Fruit fly (Drosophila melanogaster) whole organism, embryonic: Measurements from ENCODE around the gene CG32176.

Experiments used
- ATbp ChIP-seq: fragments of 200-800 bp; sonication (Bioruptor generic); optimal IDR thresholded peaks from 2 replicates; lab custom pipeline; 2017; ENCODE audit warnings: missing biosample characterization, mild to moderate bottlenecking, missing genetic modification characterization, missing genetic modification reagents
- Aef1 ChIP-seq: fragments of 200-800 bp; sonication (Bioruptor generic); IDR thresholded peaks from 3 replicates; pipeline ENCODE4 v1.3.6; 2022; ENCODE audit warnings: missing biosample characterization, missing genetic modification characterization
- CG10543 ChIP-seq: fragments of 200-800 bp; sonication (Bioruptor generic); optimal IDR thresholded peaks from 3 replicates; lab custom pipeline; 2017; ENCODE audit warnings: missing biosample characterization, mild to moderate bottlenecking, missing genetic modification characterization, moderate library complexity
- CG12071 ChIP-seq: fragments of 200-800 bp; sonication (Bioruptor generic); optimal IDR thresholded peaks from 3 replicates; lab custom pipeline; 2018; ENCODE audit warnings: missing biosample characterization, mild to moderate bottlenecking, missing genetic modification characterization
- CG12659 ChIP-seq: fragments of 200-800 bp; sonication (Bioruptor generic); optimal IDR thresholded peaks from 3 replicates; lab custom pipeline; 2017; ENCODE audit warnings: mild to moderate bottlenecking, missing biosample characterization, missing genetic modification reagents, missing genetic modification characterization
- CG14441 ChIP-seq: fragments of 200-800 bp; sonication (Bioruptor generic); IDR thresholded peaks from 2 replicates; pipeline ENCODE4 v1.3.6; 2022; ENCODE audit warnings: missing biosample characterization, missing genetic modification characterization
- CG14965 ChIP-seq: fragments of 200-800 bp; sonication (Bioruptor generic); optimal IDR thresholded peaks from 2 replicates; lab custom pipeline; 2016; ENCODE audit warnings: missing biosample characterization, missing genetic modification characterization, borderline replicate concordance
- CG15269 ChIP-seq: fragments of 200-800 bp; sonication (Bioruptor generic); optimal IDR thresholded peaks from 2 replicates; lab custom pipeline; 2018; ENCODE audit warnings: missing biosample characterization, mild to moderate bottlenecking, missing genetic modification characterization, moderate library complexity
- CG2202 ChIP-seq: fragments of 200-800 bp; sonication (Bioruptor generic); optimal IDR thresholded peaks from 2 replicates; lab custom pipeline; 2018; ENCODE audit warnings: missing biosample characterization, mild to moderate bottlenecking, missing genetic modification characterization
- CG4360 ChIP-seq: fragments of 200-800 bp; sonication (Bioruptor generic); IDR thresholded peaks from 2 replicates; pipeline ENCODE4 v1.3.6; 2022; ENCODE audit warnings: missing biosample characterization, missing genetic modification characterization
- CG4854 ChIP-seq: fragments of 200-800 bp; sonication (Bioruptor generic); optimal IDR thresholded peaks from 2 replicates; lab custom pipeline; 2016; ENCODE audit warnings: missing biosample characterization, missing genetic modification characterization, inconsistent platforms
- CG7357 ChIP-seq: fragments of 200-800 bp; sonication (Bioruptor generic); IDR thresholded peaks from 3 replicates; pipeline ENCODE4 v1.3.6; 2022; ENCODE audit warnings: missing biosample characterization, missing genetic modification characterization
- CkIIα-i1 ChIP-seq: fragments of 200-800 bp; sonication (Bioruptor generic); IDR thresholded peaks from 2 replicates; pipeline ENCODE4 v1.3.6; 2022; ENCODE audit warnings: missing biosample characterization, missing genetic modification characterization
- Deaf1 ChIP-seq: fragments of 200-800 bp; optimal IDR thresholded peaks from 3 replicates; lab custom pipeline; 2019; ENCODE audit warnings: missing biosample characterization, mild to moderate bottlenecking, missing genetic modification characterization, moderate library complexity
- Dfd ChIP-seq, 2 experiments: fragments of >200 bp; optimal IDR thresholded peaks; 2 replicates each; lab custom pipeline; 2017; ENCODE audit warnings: missing biosample characterization in 2 of 2, missing genetic modification characterization in 2 of 2
- Dp ChIP-seq: fragments of 200-800 bp; sonication (Bioruptor generic); optimal IDR thresholded peaks from 2 replicates; lab custom pipeline; 2018; ENCODE audit warnings: missing biosample characterization, mild to moderate bottlenecking, missing genetic modification characterization, moderate library complexity
- ERR ChIP-seq: fragments of 200-800 bp; sonication (Bioruptor generic); optimal IDR thresholded peaks from 2 replicates; lab custom pipeline; 2016; ENCODE audit warnings: missing biosample characterization, missing genetic modification characterization
- Fer1 ChIP-seq: fragments of 200-800 bp; sonication (Bioruptor generic); optimal IDR thresholded peaks from 2 replicates; lab custom pipeline; 2017; ENCODE audit warnings: missing biosample characterization, mild to moderate bottlenecking, missing genetic modification characterization
- HLH54F ChIP-seq: fragments of 200-800 bp; sonication (Bioruptor generic); optimal IDR thresholded peaks from 3 replicates; lab custom pipeline; 2016; ENCODE audit warnings: missing biosample characterization, missing genetic modification characterization
- HmgD ChIP-seq: fragments of 200-800 bp; sonication (Bioruptor generic); optimal IDR thresholded peaks from 3 replicates; lab custom pipeline; 2016; ENCODE audit warnings: missing biosample characterization, missing genetic modification characterization
- Hr3 ChIP-seq: fragments of 200-800 bp; sonication (Bioruptor generic); optimal IDR thresholded peaks from 3 replicates; lab custom pipeline; 2016; ENCODE audit warnings: missing biosample characterization, missing genetic modification characterization
- MESR4 ChIP-seq: fragments of 200-800 bp; sonication (Bioruptor generic); optimal IDR thresholded peaks from 2 replicates; lab custom pipeline; 2018; ENCODE audit warnings: missing biosample characterization, mild to moderate bottlenecking, missing genetic modification characterization, moderate library complexity
- Mad ChIP-seq: fragments of 200-800 bp; sonication (Bioruptor generic); optimal IDR thresholded peaks from 2 replicates; lab custom pipeline; 2016; ENCODE audit warnings: missing biosample characterization, missing genetic modification characterization
- Oli ChIP-seq: fragments of 200-800 bp; sonication (Bioruptor generic); optimal IDR thresholded peaks from 2 replicates; lab custom pipeline; 2018; ENCODE audit warnings: missing biosample characterization, mild to moderate bottlenecking, missing genetic modification characterization, moderate library complexity
- Opbp ChIP-seq: fragments of 200-800 bp; sonication (Bioruptor generic); IDR thresholded peaks from 3 replicates; pipeline ENCODE4 v1.3.6; 2022; ENCODE audit warnings: missing biosample characterization, missing genetic modification characterization; ENCODE audit not compliant: partially characterized antibody
- TFAM ChIP-seq: fragments of 200-800 bp; sonication (Bioruptor generic); optimal IDR thresholded peaks from 2 replicates; lab custom pipeline; 2017; ENCODE audit warnings: missing biosample characterization, missing genetic modification characterization, inconsistent platforms
- abd-A ChIP-seq: fragments of 200-800 bp; sonication (Bioruptor generic); optimal IDR thresholded peaks from 3 replicates; lab custom pipeline; 2019; ENCODE audit warnings: missing biosample characterization, mild to moderate bottlenecking, missing genetic modification characterization, moderate library complexity
- al ChIP-seq: fragments of 200-800 bp; sonication (Bioruptor generic); IDR thresholded peaks from 2 replicates; pipeline ENCODE4 v1.3.6; 2022; ENCODE audit warnings: missing biosample characterization, missing genetic modification characterization
- amos ChIP-seq: fragments of 200-800 bp; sonication (Bioruptor generic); IDR thresholded peaks from 2 replicates; pipeline ENCODE4 v1.3.6; 2022; ENCODE audit warnings: missing biosample characterization, missing genetic modification characterization; ENCODE audit not compliant: partially characterized antibody
- bsh ChIP-seq, 2 experiments: fragments of 200-800 bp; sonication (Bioruptor generic); optimal IDR thresholded peaks; 2 replicates each; lab custom pipeline; 2017 to 2018; ENCODE audit warnings: mild to moderate bottlenecking in 2 of 2, missing biosample characterization in 2 of 2, missing genetic modification characterization in 2 of 2, moderate library complexity in 1 of 2
- caup ChIP-seq: fragments of 200-800 bp; sonication (Bioruptor generic); optimal IDR thresholded peaks from 3 replicates; lab custom pipeline; 2017; ENCODE audit warnings: missing biosample characterization, mild to moderate bottlenecking, missing genetic modification characterization, moderate library complexity; ENCODE audit not compliant: severe bottlenecking
- corto ChIP-seq: fragments of 200-800 bp; sonication (Bioruptor generic); optimal IDR thresholded peaks from 2 replicates; lab custom pipeline; 2016; ENCODE audit warnings: missing biosample characterization, mild to moderate bottlenecking, missing genetic modification characterization, moderate library complexity
- dan ChIP-seq: fragments of 200-800 bp; sonication (Bioruptor generic); IDR thresholded peaks from 2 replicates; pipeline ENCODE4 v1.3.6; 2022; ENCODE audit warnings: missing biosample characterization, missing genetic modification characterization
- dimm ChIP-seq: fragments of 200-800 bp; sonication (Bioruptor generic); IDR thresholded peaks from 2 replicates; pipeline ENCODE4 v1.3.6; 2022; ENCODE audit warnings: missing biosample characterization, missing genetic modification characterization
- en ChIP-seq: fragments of 200-800 bp; sonication (Bioruptor generic); optimal IDR thresholded peaks from 2 replicates; lab custom pipeline; 2016; ENCODE audit warnings: missing biosample characterization, missing genetic modification characterization
- fd102C ChIP-seq: fragments of 200-800 bp; sonication (Bioruptor generic); optimal IDR thresholded peaks from 2 replicates; lab custom pipeline; 2018; ENCODE audit warnings: missing biosample characterization, mild to moderate bottlenecking, missing genetic modification characterization, moderate library complexity
- her ChIP-seq: fragments of 200-800 bp; sonication (Bioruptor generic); optimal IDR thresholded peaks from 2 replicates; lab custom pipeline; 2016; ENCODE audit warnings: missing biosample characterization, missing genetic modification characterization
- hth ChIP-seq: fragments of >200 bp; optimal IDR thresholded peaks from 2 replicates; lab custom pipeline; 2017; ENCODE audit warnings: inconsistent platforms
- insv ChIP-seq, 2 experiments: fragments of 200-800 bp; sonication (Bioruptor generic); optimal IDR thresholded peaks; 3 replicates each; lab custom pipeline; 2016 to 2018; ENCODE audit warnings: missing biosample characterization in 2 of 2, missing genetic modification characterization in 2 of 2
- jigr1 ChIP-seq: fragments of 200-800 bp; sonication (Bioruptor generic); IDR thresholded peaks from 3 replicates; pipeline ENCODE4 v1.3.6; 2022; ENCODE audit warnings: missing biosample characterization, missing genetic modification characterization
- kay ChIP-seq: fragments of 200-800 bp; sonication (Bioruptor generic); optimal IDR thresholded peaks from 2 replicates; lab custom pipeline; 2016; ENCODE audit warnings: missing biosample characterization, missing genetic modification characterization
- lola ChIP-seq, 3 experiments: fragments of >200 bp in 2 of 3; fragments of 200-800 bp in 1 of 3; sonication (Bioruptor generic) in 1 of 3; optimal IDR thresholded peaks; 2 replicates each; lab custom pipeline; 2017 to 2019; ENCODE audit warnings: missing biosample characterization in 3 of 3, missing genetic modification characterization in 3 of 3, mild to moderate bottlenecking in 1 of 3, moderate library complexity in 1 of 3
- pb ChIP-seq: fragments of 200-800 bp; sonication (Bioruptor generic); optimal IDR thresholded peaks from 3 replicates; lab custom pipeline; 2016; ENCODE audit warnings: missing biosample characterization, missing genetic modification characterization
- pfk ChIP-seq: fragments of 200-800 bp; sonication (Bioruptor generic); optimal IDR thresholded peaks from 2 replicates; lab custom pipeline; 2018; ENCODE audit warnings: missing biosample characterization, mild to moderate bottlenecking, missing genetic modification characterization, moderate library complexity
- pros ChIP-seq: fragments of 200-800 bp; sonication (Bioruptor generic); optimal IDR thresholded peaks from 3 replicates; lab custom pipeline; 2019; ENCODE audit warnings: missing biosample characterization, mild to moderate bottlenecking, missing genetic modification characterization, moderate library complexity
- pum ChIP-seq: fragments of 200-800 bp; sonication (Bioruptor generic); optimal IDR thresholded peaks from 2 replicates; lab custom pipeline; 2016; ENCODE audit warnings: missing biosample characterization, missing genetic modification characterization
- sens ChIP-seq: fragments of 200-800 bp; sonication (Bioruptor generic); peaks from one replicate; lab custom pipeline; 2016; ENCODE audit warnings: missing biosample characterization, missing genetic modification characterization
- sr ChIP-seq: fragments of 200-800 bp; sonication (Bioruptor generic); IDR thresholded peaks from 3 replicates; pipeline ENCODE4 v1.3.6; 2022; ENCODE audit warnings: missing biosample characterization, missing genetic modification characterization
- trh ChIP-seq: fragments of 200-800 bp; sonication (Bioruptor generic); optimal IDR thresholded peaks from 2 replicates; lab custom pipeline; 2016; ENCODE audit warnings: missing biosample characterization, missing genetic modification characterization
- vvl ChIP-seq: fragments of 200-800 bp; sonication (Bioruptor generic); IDR thresholded peaks from 2 replicates; pipeline ENCODE4 v1.3.6; 2022; ENCODE audit warnings: missing biosample characterization, missing genetic modification characterization

CG32176 gene

DNA sequence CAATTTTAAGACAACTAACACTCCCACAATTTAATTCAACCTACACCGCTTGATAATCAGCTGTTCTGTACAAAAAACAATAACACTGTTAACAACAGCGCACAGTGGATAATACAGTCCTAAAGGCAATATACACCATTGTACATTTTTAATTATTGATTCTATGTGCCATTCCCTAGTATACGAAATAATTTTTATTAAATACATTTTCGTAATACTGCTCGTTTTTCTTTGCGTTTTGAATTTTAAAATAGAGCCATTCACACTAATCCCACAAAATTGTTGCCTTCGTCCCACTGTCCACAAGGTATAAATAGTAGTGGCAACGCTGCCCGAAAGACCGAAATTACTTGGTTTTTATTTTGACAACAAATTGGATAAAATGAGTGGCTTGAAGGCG lies at the start of gene CG32176, which contains the start of gene Coq4 (continued):
- TF ChIP-seq Oli (tag; lab: Kevin White, UChicago): peak; percentile 97
- peak; percentile 49 for TF ChIP-seq pros (GFP tag; lab: Kevin White, UChicago)
- TF ChIP-seq vvl: peak; percentile 99
- peak in 1 of 2 experiments; percentile 74 for TF ChIP-seq insv (GFP tag; optimal IDR thresholded peaks at IDR 0.05; lab: Kevin White, UChicago)
- TF ChIP-seq CkIIα-i1 (GFP tag; lab: Robert Waterston, UW): peak; percentile 84
- TF ChIP-seq dimm: peak; percentile 95
- peak; percentile 98 for TF ChIP-seq CG12659 (GFP tag; lab: Kevin White, UChicago)
- TF ChIP-seq Deaf1 (tag; lab: Kevin White, UChicago): peak; percentile 81
- peak; percentile 97 for TF ChIP-seq CG12071 (GFP tag; lab: Kevin White, UChicago)
- peak; percentile 95 for TF ChIP-seq dan (GFP tag; lab: Robert Waterston, UW)
- peak; percentile 49 for TF ChIP-seq pfk (GFP tag; lab: Kevin White, UChicago)
- TF ChIP-seq hth (lab: Kevin White, UChicago): no peak
- peak; percentile 98 for TF ChIP-seq trh (GFP tag; lab: Kevin White, UChicago)
- TF ChIP-seq CG4854 (GFP tag; lab: Kevin White, UChicago): peak; percentile 98
- peak; percentile 96 for TF ChIP-seq her (GFP tag; lab: Kevin White, UChicago)
- peak; percentile 49; the same call in 1 of the 2 replicates for TF ChIP-seq amos
- peak; percentile 98 for TF ChIP-seq CG14441 (GFP tag; lab: Robert Waterston, UW)
- peak; percentile 95 for TF ChIP-seq en (GFP tag; lab: Kevin White, UChicago)
- peak; percentile 94 for TF ChIP-seq CG7357
- peak; percentile 78 for TF ChIP-seq abd-A (tag; lab: Kevin White, UChicago)
- peak; percentile 99 for TF ChIP-seq pum
- TF ChIP-seq corto (GFP tag; lab: Kevin White, UChicago): peak; percentile 90
- TF ChIP-seq kay: peak; percentile 96
- TF ChIP-seq ERR (GFP tag; lab: Kevin White, UChicago): peak; percentile 95
- TF ChIP-seq HmgD (GFP tag; lab: Kevin White, UChicago): peak; percentile 96
- peak; percentile 96 for TF ChIP-seq caup (GFP tag; lab: Kevin White, UChicago)
- peak; percentile 98 for TF ChIP-seq CG15269 (tag; lab: Kevin White, UChicago)
- TF ChIP-seq CG4360 (GFP tag; lab: Robert Waterston, UW): peak; percentile 73
- TF ChIP-seq CG10543 (GFP tag; lab: Kevin White, UChicago): peak; percentile 96
- peak; percentile 34 for TF ChIP-seq Dp (GFP tag; lab: Kevin White, UChicago)
- peak; percentile 68; the same call in 1 of the 3 replicates for TF ChIP-seq Opbp (GFP tag; lab: Robert Waterston, UW)
- TF ChIP-seq Dfd (GFP tag; optimal IDR thresholded peaks at IDR 0.05; lab: Kevin White, UChicago): no peak
- TF ChIP-seq al: peak; percentile 97
- peak; percentile 95 for TF ChIP-seq pb
- TF ChIP-seq CG14965 (GFP tag; lab: Kevin White, UChicago): peak; percentile 71
- peak; percentile 99 for TF ChIP-seq Mad (GFP tag; lab: Kevin White, UChicago)
- peak; percentile 95 for TF ChIP-seq CG2202 (tag; lab: Kevin White, UChicago)
- peak; percentile 93 for TF ChIP-seq jigr1 (GFP tag; lab: Robert Waterston, UW)
- TF ChIP-seq fd102C (GFP tag; lab: Kevin White, UChicago): peak; percentile 81
- peak; percentile 97 for TF ChIP-seq Fer1 (GFP tag; lab: Kevin White, UChicago)
- TF ChIP-seq Hr3 (GFP tag; lab: Kevin White, UChicago): peak; percentile 99
- TF ChIP-seq sr (GFP tag; lab: Robert Waterston, UW): peak; percentile 92
- peak; percentile 99 for TF ChIP-seq HLH54F (GFP tag; lab: Kevin White, UChicago)
- peak; percentile 95 for TF ChIP-seq ATbp (GFP tag; lab: Kevin White, UChicago)
- peak; percentile 71 for TF ChIP-seq MESR4 (GFP tag; lab: Kevin White, UChicago)
- TF ChIP-seq bsh (GFP tag; optimal IDR thresholded peaks at IDR 0.05; lab: Kevin White, UChicago): peak; percentile 73 to 98
- TF ChIP-seq lola (GFP tag; optimal IDR thresholded peaks at IDR 0.05; lab: Kevin White, UChicago): peak in 1 of 3 experiments; percentile 96
- peak; percentile 100 for TF ChIP-seq sens (GFP tag; lab: Kevin White, UChicago)
- TF ChIP-seq TFAM (GFP tag; lab: Kevin White, UChicago): peak; percentile 90
- TF ChIP-seq Aef1: peak; percentile 97
